ENCODE assay signal across 1 fruit fly cellular context in genomic region chr3R:17379051-17379450, dm6.
TF ChIP-seq lines count a peak whose summit lies in the region.

No protein-coding gene starts in this region.

TF ChIP-seq in whole organism, embryonic, 481 proteins besides CTCF, POLR2A, EP300 and RAD21 (continued from another document):
- TF ChIP-seq CG15601 (tag; optimal IDR thresholded peaks at IDR 0.05; lab: Kevin White, UChicago) (no peak), Oli (tag; optimal IDR thresholded peaks at IDR 0.05; lab: Kevin White, UChicago) (peak; percentile 22), nerfin-1 (tag; optimal IDR thresholded peaks at IDR 0.05; lab: Kevin White, UChicago) (no peak), E2f1 (GFP tag; IDR thresholded peaks at IDR 0.05; lab: Robert Waterston, UW) (no peak), CG15011 (GFP tag; optimal IDR thresholded peaks at IDR 0.05; lab: Kevin White, UChicago) (no peak), CG17361 (GFP tag; IDR thresholded peaks at IDR 0.05; lab: Robert Waterston, UW) (peak; percentile 43; the same call in 1 of the 3 replicates), corto (GFP tag; optimal IDR thresholded peaks at IDR 0.05; lab: Kevin White, UChicago) (no peak), pita (GFP tag; optimal IDR thresholded peaks at IDR 0.05; lab: Kevin White, UChicago) (no peak), CG1603 (tag; optimal IDR thresholded peaks at IDR 0.05; lab: Kevin White, UChicago) (no peak), CG33213 (GFP tag; optimal IDR thresholded peaks at IDR 0.05; lab: Kevin White, UChicago) (no peak), ro (GFP tag; IDR thresholded peaks at IDR 0.05; lab: Robert Waterston, UW) (0 out of 2 replicates have a peak, but pooled peaks have one; percentile 19), CG42726 (GFP tag; IDR thresholded peaks at IDR 0.05; lab: Robert Waterston, UW; ENCODE audit: partially characterized antibody) (no peak), CG9876 (GFP tag; optimal IDR thresholded peaks at IDR 0.05; lab: Kevin White, UChicago) (no peak), CG11560 (tag; IDR thresholded peaks at IDR 0.05; lab: Robert Waterston, UW) (0 out of 3 replicates have a peak, but pooled peaks have one; percentile 5), CG14667 (GFP tag; IDR thresholded peaks at IDR 0.05; lab: Robert Waterston, UW) (no peak), tin (GFP tag; optimal IDR thresholded peaks at IDR 0.05; lab: Kevin White, UChicago) (peak; percentile 6), slbo (GFP tag; IDR thresholded peaks at IDR 0.05; lab: Robert Waterston, UW) (peak; percentile 37; the same call in 1 of the 2 replicates), CG3995 (GFP tag; optimal IDR thresholded peaks at IDR 0.05; lab: Kevin White, UChicago) (peak; percentile 90), CG14441 (GFP tag; IDR thresholded peaks at IDR 0.05; lab: Robert Waterston, UW) (peak; percentile 23; the same call in 1 of the 2 replicates), CG4730 (GFP tag; IDR thresholded peaks at IDR 0.05; lab: Robert Waterston, UW) (no peak), CG11504 (tag; optimal IDR thresholded peaks at IDR 0.05; lab: Kevin White, UChicago) (peak; percentile 48), CG2712 (tag; optimal IDR thresholded peaks at IDR 0.05; lab: Kevin White, UChicago) (no peak), NC2α (GFP tag; optimal IDR thresholded peaks at IDR 0.05; lab: Kevin White, UChicago) (no peak), sisA (GFP tag; IDR thresholded peaks at IDR 0.05; lab: Robert Waterston, UW) (0 out of 2 replicates have a peak, but pooled peaks have one; percentile 5), CG14965 (GFP tag; optimal IDR thresholded peaks at IDR 0.05; lab: Kevin White, UChicago; ENCODE audit: borderline replicate concordance) (no peak), az2 (GFP tag; optimal IDR thresholded peaks at IDR 0.05; lab: Kevin White, UChicago) (no peak), prd (optimal IDR thresholded peaks at IDR 0.05; lab: Kevin White, UChicago) (no peak), prd (GFP tag; IDR thresholded peaks at IDR 0.05; lab: Robert Waterston, UW) (no peak; the same call in 2 of the 3 replicates), lov (optimal IDR thresholded peaks at IDR 0.05; lab: Kevin White, UChicago) (no peak), lov (GFP tag; IDR thresholded peaks at IDR 0.05; lab: Robert Waterston, UW) (no peak), luna (GFP tag; optimal IDR thresholded peaks at IDR 0.05; lab: Kevin White, UChicago) (no peak), CG14710 (tag; optimal IDR thresholded peaks at IDR 0.05; lab: Kevin White, UChicago) (no peak), ssp (GFP tag; IDR thresholded peaks at IDR 0.05; lab: Robert Waterston, UW) (0 out of 2 replicates have a peak, but pooled peaks have one; percentile 21), Awh (GFP tag; IDR thresholded peaks at IDR 0.05; lab: Robert Waterston, UW) (no peak), phol (tag; optimal IDR thresholded peaks at IDR 0.05; lab: Kevin White, UChicago) (peak; percentile 26), CG6689 (GFP tag; IDR thresholded peaks at IDR 0.05; lab: Robert Waterston, UW) (peak; percentile 36), CG9817 (tag; optimal IDR thresholded peaks at IDR 0.05; lab: Kevin White, UChicago) (no peak), sr (GFP tag; IDR thresholded peaks at IDR 0.05; lab: Robert Waterston, UW) (peak; percentile 22; the same call in 1 of the 3 replicates), ttk (GFP tag; IDR thresholded peaks at IDR 0.05; lab: Robert Waterston, UW) (0 out of 2 replicates have a peak, but pooled peaks have one; percentile 32), h (optimal IDR thresholded peaks at IDR 0.05; lab: Kevin White, UChicago) (no peak), sens-2 (GFP tag; IDR thresholded peaks at IDR 0.05; lab: Robert Waterston, UW) (no peak), CG3163 (GFP tag; optimal IDR thresholded peaks at IDR 0.05; lab: Kevin White, UChicago) (no peak), CG12219 (GFP tag; optimal IDR thresholded peaks at IDR 0.05; lab: Kevin White, UChicago) (no peak), CG3847 (GFP tag; IDR thresholded peaks at IDR 0.05; lab: Robert Waterston, UW) (no peak), CG4404 (GFP tag; IDR thresholded peaks at IDR 0.05; lab: Robert Waterston, UW) (no peak), ems (GFP tag; optimal IDR thresholded peaks at IDR 0.05; lab: Kevin White, UChicago) (no peak), ac (GFP tag; optimal IDR thresholded peaks at IDR 0.05; lab: Kevin White, UChicago) (no peak), CG13894 (tag; optimal IDR thresholded peaks at IDR 0.05; lab: Kevin White, UChicago) (no peak), Hand (GFP tag; optimal IDR thresholded peaks at IDR 0.05; lab: Kevin White, UChicago) (no peak), HLH54F (GFP tag; optimal IDR thresholded peaks at IDR 0.05; lab: Kevin White, UChicago) (no peak), CG16863 (GFP tag; optimal IDR thresholded peaks at IDR 0.05; lab: Kevin White, UChicago) (no peak), Stat92E (GFP tag; optimal IDR thresholded peaks at IDR 0.05; lab: Kevin White, UChicago) (no peak), esg (GFP tag; conservative IDR thresholded peaks at IDR 0.05; lab: Robert Waterston, UW) (peak; percentile 51), ato (GFP tag; IDR thresholded peaks at IDR 0.05; lab: Robert Waterston, UW; ENCODE audit: partially characterized antibody) (no peak), Chrac-16 (GFP tag; optimal IDR thresholded peaks at IDR 0.05; lab: Kevin White, UChicago) (no peak), unpg (GFP tag; optimal IDR thresholded peaks at IDR 0.05; lab: Kevin White, UChicago) (peak; percentile 12), CG12071 (GFP tag; optimal IDR thresholded peaks at IDR 0.05; lab: Kevin White, UChicago) (no peak), Rx (GFP tag; IDR thresholded peaks at IDR 0.05; lab: Robert Waterston, UW) (no peak), dysf (GFP tag; IDR thresholded peaks at IDR 0.05; lab: Robert Waterston, UW) (peak; percentile 46; the same call in 2 of the 3 replicates), fd96Cb (tag; optimal IDR thresholded peaks at IDR 0.05; lab: Kevin White, UChicago) (peak; percentile 10), jing (GFP tag; optimal IDR thresholded peaks at IDR 0.05; lab: Kevin White, UChicago) (no peak), CG17912 (GFP tag; optimal IDR thresholded peaks at IDR 0.05; lab: Kevin White, UChicago) (no peak), Gsc (GFP tag; IDR thresholded peaks at IDR 0.05; lab: Robert Waterston, UW) (no peak), row (GFP tag; IDR thresholded peaks at IDR 0.05; lab: Robert Waterston, UW) (peak; percentile 44; the same call in 1 of the 3 replicates), aop (GFP tag; IDR thresholded peaks at IDR 0.05; lab: Robert Waterston, UW) (no peak), Ptx1 (GFP tag; IDR thresholded peaks at IDR 0.05; lab: Robert Waterston, UW) (0 out of 2 replicates have a peak, but pooled peaks have one; percentile 31), tio (GFP tag; optimal IDR thresholded peaks at IDR 0.05; lab: Kevin White, UChicago) (no peak), cas (GFP tag; IDR thresholded peaks at IDR 0.05; lab: Robert Waterston, UW) (no peak), CG7839 (tag; optimal IDR thresholded peaks at IDR 0.05; lab: Kevin White, UChicago) (peak; percentile 35), CG12299 (tag; optimal IDR thresholded peaks at IDR 0.05; lab: Kevin White, UChicago) (no peak), Blimp-1 (GFP tag; optimal IDR thresholded peaks at IDR 0.05; lab: Kevin White, UChicago) (peak; percentile 0), CG2120 (GFP tag; optimal IDR thresholded peaks at IDR 0.05; lab: Kevin White, UChicago) (no peak), CG17359 (tag; optimal IDR thresholded peaks at IDR 0.05; lab: Kevin White, UChicago) (no peak), Nf-YB (GFP tag; optimal IDR thresholded peaks at IDR 0.05; lab: Kevin White, UChicago) (no peak), CG8765 (GFP tag; IDR thresholded peaks at IDR 0.05; lab: Robert Waterston, UW) (no peak), ewg (GFP tag; optimal IDR thresholded peaks at IDR 0.05; lab: Kevin White, UChicago) (no peak), tgo (GFP tag; IDR thresholded peaks at IDR 0.05; lab: Robert Waterston, UW) (peak; percentile 47; the same call in 1 of the 3 replicates), al (GFP tag; IDR thresholded peaks at IDR 0.05; lab: Robert Waterston, UW) (0 out of 2 replicates have a peak, but pooled peaks have one; percentile 6), C15 (GFP tag; IDR thresholded peaks at IDR 0.05; lab: Robert Waterston, UW) (no peak), CG34422 (GFP tag; IDR thresholded peaks at IDR 0.05; lab: Robert Waterston, UW) (no peak), Doc2 (GFP tag; IDR thresholded peaks at IDR 0.05; lab: Robert Waterston, UW) (no peak), kni (GFP tag; optimal IDR thresholded peaks at IDR 0.05; lab: Kevin White, UChicago) (no peak), mirr (GFP tag; optimal IDR thresholded peaks at IDR 0.05; lab: Kevin White, UChicago) (no peak), btn (GFP tag; optimal IDR thresholded peaks at IDR 0.05; lab: Kevin White, UChicago) (no peak), gsb-n (tag; optimal IDR thresholded peaks at IDR 0.05; lab: Kevin White, UChicago) (no peak), Meics (GFP tag; optimal IDR thresholded peaks at IDR 0.05; lab: Kevin White, UChicago) (no peak), HmgD (GFP tag; optimal IDR thresholded peaks at IDR 0.05; lab: Kevin White, UChicago) (no peak), HLHmδ (GFP tag; optimal IDR thresholded peaks at IDR 0.05; lab: Kevin White, UChicago) (no peak), sens (GFP tag; lab: Kevin White, UChicago) (no peak), CG11247 (GFP tag; IDR thresholded peaks at IDR 0.05; lab: Robert Waterston, UW) (no peak), D19A (tag; optimal IDR thresholded peaks at IDR 0.05; lab: Kevin White, UChicago) (no peak), Hr51 (GFP tag; optimal IDR thresholded peaks at IDR 0.05; lab: Kevin White, UChicago) (no peak)
